Fruit fly (Drosophila melanogaster) whole organism, embryonic: Measurements from ENCODE around the gene Pax.
A peak's percentile ranks its signal among the peaks of the same experiment; 100 is the strongest.

Experiments
- CG10147 ChIP-seq: fragments of 200-800 bp; sonication (Bioruptor generic); optimal IDR thresholded peaks from 2 replicates; lab custom pipeline; 2019; ENCODE audit warnings: missing biosample characterization, mild to moderate bottlenecking, missing genetic modification characterization, moderate library complexity
- CG10267 ChIP-seq: fragments of 200-800 bp; sonication (Bioruptor generic); optimal IDR thresholded peaks from 2 replicates; lab custom pipeline; 2018; ENCODE audit warnings: missing biosample characterization, mild to moderate bottlenecking, missing genetic modification characterization, moderate library complexity
- CG10431 ChIP-seq: fragments of 200-800 bp; sonication (Bioruptor generic); optimal IDR thresholded peaks from 3 replicates; lab custom pipeline; 2018; ENCODE audit warnings: missing biosample characterization, mild to moderate bottlenecking, missing genetic modification characterization
- CG13123 ChIP-seq: fragments of 200-800 bp; sonication (Bioruptor generic); optimal IDR thresholded peaks from 2 replicates; lab custom pipeline; 2016; ENCODE audit warnings: missing biosample characterization, missing genetic modification characterization
- CG14965 ChIP-seq: fragments of 200-800 bp; sonication (Bioruptor generic); optimal IDR thresholded peaks from 2 replicates; lab custom pipeline; 2016; ENCODE audit warnings: missing biosample characterization, missing genetic modification characterization, borderline replicate concordance
- CG15601 ChIP-seq: fragments of 200-800 bp; sonication (Bioruptor generic); optimal IDR thresholded peaks from 3 replicates; lab custom pipeline; 2019; ENCODE audit warnings: missing biosample characterization, mild to moderate bottlenecking, missing genetic modification characterization, moderate library complexity
- CG18262 ChIP-seq: fragments of 200-800 bp; optimal IDR thresholded peaks from 3 replicates; lab custom pipeline; 2019; ENCODE audit warnings: missing biosample characterization, mild to moderate bottlenecking, missing genetic modification characterization, moderate library complexity
- CG18476 ChIP-seq: fragments of 200-800 bp; sonication (Bioruptor generic); optimal IDR thresholded peaks from 2 replicates; lab custom pipeline; 2016; ENCODE audit warnings: missing biosample characterization, mild to moderate bottlenecking, missing genetic modification characterization
- CG18764 ChIP-seq: fragments of 200-800 bp; sonication (Bioruptor generic); optimal IDR thresholded peaks from 3 replicates; lab custom pipeline; 2016; ENCODE audit warnings: missing biosample characterization, missing genetic modification characterization
- CG2116 ChIP-seq: fragments of 200-800 bp; sonication (Bioruptor generic); optimal IDR thresholded peaks from 3 replicates; lab custom pipeline; 2018; ENCODE audit warnings: missing biosample characterization, mild to moderate bottlenecking, missing genetic modification characterization
- CG32532 ChIP-seq: fragments of 200-800 bp; sonication (Bioruptor generic); IDR thresholded peaks from 2 replicates; pipeline ENCODE4 v1.3.6; 2022; ENCODE audit warnings: missing biosample characterization, missing genetic modification characterization
- CG3407 ChIP-seq: fragments of 200-800 bp; sonication (Bioruptor generic); optimal IDR thresholded peaks from 2 replicates; lab custom pipeline; 2018; ENCODE audit warnings: missing biosample characterization, mild to moderate bottlenecking, missing genetic modification characterization
- CG3838 ChIP-seq: fragments of 200-800 bp; sonication (Bioruptor generic); optimal IDR thresholded peaks from 3 replicates; lab custom pipeline; 2016; ENCODE audit warnings: missing biosample characterization, missing genetic modification characterization
- CG3995 ChIP-seq: fragments of 200-800 bp; sonication (Bioruptor generic); optimal IDR thresholded peaks from 3 replicates; lab custom pipeline; 2016; ENCODE audit warnings: missing biosample characterization, missing genetic modification characterization
- CG4328 ChIP-seq: fragments of 200-800 bp; sonication (Bioruptor generic); optimal IDR thresholded peaks from 3 replicates; lab custom pipeline; 2017; ENCODE audit warnings: missing biosample characterization, missing genetic modification reagents, missing genetic modification characterization
- CG4424 ChIP-seq: fragments of 200-800 bp; sonication (Bioruptor generic); optimal IDR thresholded peaks from 3 replicates; lab custom pipeline; 2016; ENCODE audit warnings: missing biosample characterization, missing genetic modification characterization
- CG6854 ChIP-seq: fragments of 200-800 bp; sonication (Bioruptor generic); optimal IDR thresholded peaks from 3 replicates; lab custom pipeline; 2017; ENCODE audit warnings: missing biosample characterization, mild to moderate bottlenecking, missing genetic modification characterization
- CG9797 ChIP-seq: fragments of 200-800 bp; sonication (Bioruptor generic); optimal IDR thresholded peaks from 3 replicates; lab custom pipeline; 2018; ENCODE audit warnings: missing biosample characterization, mild to moderate bottlenecking, missing genetic modification characterization
- Dip2 ChIP-seq: fragments of 200-800 bp; sonication (Bioruptor generic); IDR thresholded peaks from 2 replicates; pipeline ENCODE4 v1.3.6; 2022; ENCODE audit warnings: missing biosample characterization, missing genetic modification characterization
- Hr78 ChIP-seq, 2 experiments: fragments of 200-800 bp in 1 of 2; fragments of >200 bp in 1 of 2; sonication (Bioruptor generic) in 1 of 2; optimal IDR thresholded peaks; 2 replicates each; lab custom pipeline; 2017 to 2019; ENCODE audit warnings: missing biosample characterization in 2 of 2, missing genetic modification characterization in 2 of 2, mild to moderate bottlenecking in 1 of 2, moderate library complexity in 1 of 2
- Kr ChIP-seq: fragments of 200-800 bp; sonication (Bioruptor generic); optimal IDR thresholded peaks from 2 replicates; lab custom pipeline; 2017; ENCODE audit warnings: missing biosample characterization, mild to moderate bottlenecking, missing genetic modification characterization
- Mad ChIP-seq: fragments of 200-800 bp; sonication (Bioruptor generic); optimal IDR thresholded peaks from 2 replicates; lab custom pipeline; 2016; ENCODE audit warnings: missing biosample characterization, missing genetic modification characterization
- NC2α ChIP-seq: fragments of 200-800 bp; sonication (Bioruptor generic); optimal IDR thresholded peaks from 2 replicates; lab custom pipeline; 2016; ENCODE audit warnings: missing biosample characterization, missing genetic modification characterization
- NC2β ChIP-seq: fragments of 200-800 bp; sonication (Bioruptor generic); optimal IDR thresholded peaks from 2 replicates; lab custom pipeline; 2016; ENCODE audit warnings: missing biosample characterization, missing genetic modification characterization
- Oli ChIP-seq: fragments of 200-800 bp; sonication (Bioruptor generic); optimal IDR thresholded peaks from 2 replicates; lab custom pipeline; 2018; ENCODE audit warnings: missing biosample characterization, mild to moderate bottlenecking, missing genetic modification characterization, moderate library complexity
- PHDP ChIP-seq: fragments of 200-800 bp; sonication (Bioruptor generic); optimal IDR thresholded peaks from 3 replicates; lab custom pipeline; 2018; ENCODE audit warnings: missing biosample characterization, mild to moderate bottlenecking, missing genetic modification characterization, moderate library complexity
- Sin3A ChIP-seq: fragments of >200 bp; optimal IDR thresholded peaks from 2 replicates; lab custom pipeline; 2018
- Tbp ChIP-seq: fragments of >200 bp; optimal IDR thresholded peaks from 2 replicates; lab custom pipeline; 2018; ENCODE audit warnings: missing biosample characterization, missing genetic modification characterization
- ac ChIP-seq: fragments of 200-800 bp; sonication (Bioruptor generic); optimal IDR thresholded peaks from 3 replicates; lab custom pipeline; 2017; ENCODE audit warnings: missing biosample characterization, mild to moderate bottlenecking, missing genetic modification characterization
- al ChIP-seq: fragments of 200-800 bp; sonication (Bioruptor generic); IDR thresholded peaks from 2 replicates; pipeline ENCODE4 v1.3.6; 2022; ENCODE audit warnings: missing biosample characterization, missing genetic modification characterization
- ase ChIP-seq: fragments of 200-800 bp; sonication (Bioruptor generic); IDR thresholded peaks from 3 replicates; pipeline ENCODE4 v1.3.6; 2022; ENCODE audit warnings: missing biosample characterization, missing genetic modification characterization
- ato ChIP-seq: fragments of 200-800 bp; sonication (Bioruptor generic); IDR thresholded peaks from 2 replicates; pipeline ENCODE4 v1.3.6; 2022; ENCODE audit warnings: missing biosample characterization, missing genetic modification characterization; ENCODE audit not compliant: partially characterized antibody
- bsh ChIP-seq, 2 experiments: fragments of 200-800 bp; sonication (Bioruptor generic); optimal IDR thresholded peaks; 2 replicates each; lab custom pipeline; 2017 to 2018; ENCODE audit warnings: mild to moderate bottlenecking in 2 of 2, missing biosample characterization in 2 of 2, missing genetic modification characterization in 2 of 2, moderate library complexity in 1 of 2
- cad ChIP-seq: fragments of >200 bp; optimal IDR thresholded peaks from 2 replicates; lab custom pipeline; 2017; ENCODE audit warnings: missing biosample characterization, missing genetic modification characterization
- fd3F ChIP-seq: fragments of 200-800 bp; sonication (Bioruptor generic); optimal IDR thresholded peaks from 2 replicates; lab custom pipeline; 2018; ENCODE audit warnings: missing biosample characterization, mild to moderate bottlenecking, missing genetic modification characterization, moderate library complexity
- fru ChIP-seq: fragments of >200 bp; optimal IDR thresholded peaks from 2 replicates; lab custom pipeline; 2017
- gro ChIP-seq: fragments of 200-800 bp; sonication (Bioruptor generic); optimal IDR thresholded peaks from 2 replicates; lab custom pipeline; 2016; ENCODE audit warnings: missing biosample characterization, missing genetic modification characterization
- gsb ChIP-seq: fragments of 200-800 bp; sonication (Bioruptor generic); IDR thresholded peaks from 2 replicates; pipeline ENCODE4 v1.3.6; 2022; ENCODE audit warnings: missing biosample characterization, missing genetic modification characterization
- gsb-n ChIP-seq: fragments of 200-800 bp; sonication (Bioruptor generic); optimal IDR thresholded peaks from 3 replicates; lab custom pipeline; 2018; ENCODE audit warnings: missing biosample characterization, mild to moderate bottlenecking, missing genetic modification characterization
- nom ChIP-seq: fragments of 200-800 bp; sonication (Bioruptor generic); optimal IDR thresholded peaks from 2 replicates; lab custom pipeline; 2017; ENCODE audit warnings: missing biosample characterization, missing genetic modification characterization, mild to moderate bottlenecking, moderate library complexity, missing genetic modification reagents
- oc ChIP-seq: fragments of 200-800 bp; sonication (Bioruptor generic); optimal IDR thresholded peaks from 2 replicates; lab custom pipeline; 2018; ENCODE audit warnings: missing biosample characterization, mild to moderate bottlenecking, missing genetic modification characterization, moderate library complexity
- p53 ChIP-seq: fragments of 200-800 bp; sonication (Bioruptor generic); optimal IDR thresholded peaks from 2 replicates; lab custom pipeline; 2016; ENCODE audit warnings: missing biosample characterization, missing genetic modification characterization
- pan ChIP-seq, 4 experiments: fragments of >200 bp in 3 of 4; fragments of 200-800 bp in 1 of 4; sonication (Bioruptor generic) in 1 of 4; optimal IDR thresholded peaks in 3 of 4; IDR thresholded peaks in 1 of 4; 2 replicates each; pipeline versions ENCODE4 v1.3.6 to Lab custom; 2017 to 2022; ENCODE audit warnings: missing biosample characterization in 2 of 4, missing genetic modification characterization in 2 of 4, mixed read lengths in 1 of 4
- prd ChIP-seq, 3 experiments: fragments of >200 bp in 2 of 3; fragments of 200-800 bp in 1 of 3; sonication (Bioruptor generic) in 1 of 3; optimal IDR thresholded peaks in 2 of 3; IDR thresholded peaks in 1 of 3; 2 replicates in 2 of 3; 3 replicates in 1 of 3; pipeline versions ENCODE4 v1.3.6 to Lab custom; 2017 to 2022; ENCODE audit warnings: missing biosample characterization in 1 of 3, missing genetic modification characterization in 1 of 3
- pum ChIP-seq: fragments of 200-800 bp; sonication (Bioruptor generic); optimal IDR thresholded peaks from 2 replicates; lab custom pipeline; 2016; ENCODE audit warnings: missing biosample characterization, missing genetic modification characterization
- ro ChIP-seq: fragments of 200-800 bp; sonication (Bioruptor generic); IDR thresholded peaks from 2 replicates; pipeline ENCODE4 v1.3.6; 2022; ENCODE audit warnings: missing biosample characterization, missing genetic modification characterization
- sens-2 ChIP-seq: fragments of 200-800 bp; sonication (Bioruptor generic); IDR thresholded peaks from 2 replicates; pipeline ENCODE4 v1.3.6; 2022; ENCODE audit warnings: missing biosample characterization, missing genetic modification characterization
- tll ChIP-seq, 2 experiments: fragments of 200-800 bp in 1 of 2; fragments of >200 bp in 1 of 2; sonication (Bioruptor generic) in 1 of 2; optimal IDR thresholded peaks; 2 replicates each; lab custom pipeline; 2017 to 2019; ENCODE audit warnings: missing biosample characterization in 2 of 2, missing genetic modification characterization in 2 of 2, mild to moderate bottlenecking in 1 of 2, moderate library complexity in 1 of 2
- vfl ChIP-seq: fragments of 200-800 bp; sonication (Bioruptor generic); optimal IDR thresholded peaks from 2 replicates; lab custom pipeline; 2016; ENCODE audit warnings: missing biosample characterization, missing genetic modification characterization
- zen ChIP-seq: fragments of 200-800 bp; sonication (Bioruptor generic); optimal IDR thresholded peaks from 3 replicates; lab custom pipeline; 2018; ENCODE audit warnings: missing biosample characterization, mild to moderate bottlenecking, missing genetic modification characterization, moderate library complexity

The Pax gene

DNA sequence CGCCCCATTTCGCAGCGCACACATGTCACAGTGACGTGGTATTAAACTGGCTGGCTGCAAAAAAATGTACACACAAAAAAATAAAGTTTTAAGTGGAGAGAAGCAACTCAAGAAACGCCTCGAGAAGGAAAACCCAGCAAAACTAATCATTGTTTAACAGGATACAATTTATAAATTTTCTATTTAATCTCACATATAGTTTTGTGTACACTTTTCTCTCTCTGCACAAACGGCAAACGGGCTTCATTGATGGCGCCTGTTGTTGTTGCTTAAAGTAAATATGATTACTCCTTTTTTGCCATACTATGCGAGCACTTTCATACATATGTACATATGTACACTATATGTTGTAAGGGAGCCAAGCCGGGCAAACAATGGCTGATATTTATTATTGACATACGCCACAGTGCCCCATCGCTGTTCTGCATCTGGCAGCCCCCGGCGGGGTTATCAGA is 68.4 kb downstream of the Pax start (continued):
- no peak for TF ChIP-seq CG14965 (GFP tag; lab: Kevin White, UChicago)
- TF ChIP-seq ac = peak; percentile 77
- no peak for TF ChIP-seq prd (optimal IDR thresholded peaks at IDR 0.05; lab: Kevin White, UChicago)
- peak; percentile 79; the same call in 2 of the 3 replicates for TF ChIP-seq prd (GFP tag; IDR thresholded peaks at IDR 0.05; lab: Robert Waterston, UW)
- TF ChIP-seq CG13123 (GFP tag; lab: Kevin White, UChicago) = peak; percentile 7
- peak; percentile 64 for TF ChIP-seq PHDP
- peak; percentile 75 to 85 for TF ChIP-seq bsh (GFP tag; optimal IDR thresholded peaks at IDR 0.05; lab: Kevin White, UChicago)
- TF ChIP-seq NC2α (GFP tag; lab: Kevin White, UChicago) = peak; percentile 43
- no peak for TF ChIP-seq gro (GFP tag; lab: Kevin White, UChicago)
- no peak for TF ChIP-seq fru (lab: Kevin White, UChicago)
- TF ChIP-seq nom (GFP tag; lab: Kevin White, UChicago) = peak; percentile 62
- TF ChIP-seq Hr78 (GFP tag; optimal IDR thresholded peaks at IDR 0.05; lab: Kevin White, UChicago) = peak in 1 of 2 experiments; percentile 7
- no peak for TF ChIP-seq p53 (GFP tag; lab: Kevin White, UChicago)
- TF ChIP-seq ase = no peak
- TF ChIP-seq ro = no peak
- TF ChIP-seq Tbp (GFP tag; lab: Kevin White, UChicago) = no peak
- no peak for TF ChIP-seq vfl
- TF ChIP-seq CG4424 (GFP tag; lab: Kevin White, UChicago) = peak; percentile 62
- TF ChIP-seq cad (GFP tag; lab: Kevin White, UChicago) = no peak
- TF ChIP-seq NC2β (GFP tag; lab: Kevin White, UChicago) = peak; percentile 18
- TF ChIP-seq CG18262 (tag; lab: Kevin White, UChicago) = peak; percentile 65
- TF ChIP-seq zen (tag; lab: Kevin White, UChicago) = no peak
- TF ChIP-seq Mad (GFP tag; lab: Kevin White, UChicago) = peak; percentile 23
- TF ChIP-seq pum (GFP tag; lab: Kevin White, UChicago) = peak; percentile 43
- TF ChIP-seq Oli (tag; lab: Kevin White, UChicago) = peak; percentile 68
- no peak for TF ChIP-seq pan (optimal IDR thresholded peaks at IDR 0.05; lab: Kevin White, UChicago)
- peak in 1 of 2 experiments; percentile 41 for TF ChIP-seq pan (GFP tag; optimal IDR thresholded peaks at IDR 0.05 in 1 of 2, IDR thresholded peaks at IDR 0.05 in 1 of 2)
- TF ChIP-seq Dip2 = no peak
- TF ChIP-seq CG2116 (GFP tag; lab: Kevin White, UChicago) = peak; percentile 40
- peak; percentile 10 for TF ChIP-seq CG3838 (GFP tag; lab: Kevin White, UChicago)
- TF ChIP-seq Kr = peak; percentile 68
- TF ChIP-seq CG10267 (tag; lab: Kevin White, UChicago) = peak; percentile 53
- peak; percentile 72 for TF ChIP-seq gsb-n (tag; lab: Kevin White, UChicago)
- TF ChIP-seq CG6854 (GFP tag; lab: Kevin White, UChicago) = no peak
- TF ChIP-seq CG4328 (GFP tag; lab: Kevin White, UChicago) = no peak
- TF ChIP-seq CG18476 (GFP tag; lab: Kevin White, UChicago) = peak; percentile 28
- peak; percentile 33 for TF ChIP-seq CG15601 (tag; lab: Kevin White, UChicago)
- TF ChIP-seq ato = no peak
- no peak for TF ChIP-seq CG10431 (GFP tag; lab: Kevin White, UChicago)
- TF ChIP-seq oc (tag; lab: Kevin White, UChicago) = no peak
- TF ChIP-seq fd3F (GFP tag; lab: Kevin White, UChicago) = no peak
- no peak for TF ChIP-seq CG9797
- TF ChIP-seq CG18764 (GFP tag; lab: Kevin White, UChicago) = peak; percentile 11
- peak; percentile 74 for TF ChIP-seq CG3407 (GFP tag; lab: Kevin White, UChicago)
- TF ChIP-seq al = no peak
- no peak for TF ChIP-seq CG3995 (GFP tag; lab: Kevin White, UChicago)
- no peak for TF ChIP-seq tll (GFP tag; optimal IDR thresholded peaks at IDR 0.05; lab: Kevin White, UChicago)
- peak; percentile 70; the same call in 1 of the 2 replicates for TF ChIP-seq sens-2 (GFP tag; lab: Robert Waterston, UW)
- TF ChIP-seq CG10147 = no peak
- TF ChIP-seq CG32532 (GFP tag; lab: Robert Waterston, UW) = no peak
- no peak for TF ChIP-seq gsb (GFP tag; lab: Robert Waterston, UW)
- TF ChIP-seq Sin3A (lab: Kevin White, UChicago) = no peak
